Fruit fly (Drosophila melanogaster): Measurements from ENCODE around the gene mas.

dm6 chr3L:4204867-4205266 is 37.6 kb upstream of the mas start:
- TF ChIP-seq toe (GFP tag; optimal IDR thresholded peaks at IDR 0.05) = no peak
- TF ChIP-seq Hr96 (GFP tag; optimal IDR thresholded peaks at IDR 0.05) = no peak
- TF ChIP-seq CG12768 (GFP tag; optimal IDR thresholded peaks at IDR 0.05) = no peak
- no peak for TF ChIP-seq Crg-1 (GFP tag; optimal IDR thresholded peaks at IDR 0.05)
- TF ChIP-seq CG5204 (GFP tag; optimal IDR thresholded peaks at IDR 0.05) = no peak
- no peak for TF ChIP-seq bab1 (GFP tag; optimal IDR thresholded peaks at IDR 0.05)
